Worm (Caenorhabditis elegans) whole organism, L1 larva: ENCODE measurements around the gene nas-38.

Source experiments
- C16A3.4 ChIP-seq: fragments of 150-350 bp; optimal IDR thresholded peaks from 2 replicates; lab custom pipeline; 2014; ENCODE audit warnings: missing biosample characterization, missing genetic modification characterization
- Y116A8C.19 ChIP-seq: sonication (generic microtip); optimal IDR thresholded peaks from 2 replicates; lab custom pipeline; 2016; ENCODE audit warnings: missing compliant biosample characterization, missing genetic modification characterization, borderline replicate concordance
- alr-1 ChIP-seq: fragments of 200-800 bp; sonication (Bioruptor generic); optimal IDR thresholded peaks from 2 replicates; lab custom pipeline; 2018; ENCODE audit warnings: borderline replicate concordance, mild to moderate bottlenecking, missing genetic modification characterization, missing compliant biosample characterization
- aly-2 ChIP-seq: fragments of 150-350 bp; optimal IDR thresholded peaks from 2 replicates; lab custom pipeline; 2014; ENCODE audit warnings: missing biosample characterization, missing genetic modification characterization
- blmp-1 ChIP-seq: fragments of 150-350 bp; optimal IDR thresholded peaks from 2 replicates; lab custom pipeline; 2014; ENCODE audit warnings: missing biosample characterization, missing genetic modification characterization
- ceh-88 ChIP-seq: fragments of 200-800 bp; sonication (Bioruptor generic); IDR thresholded peaks from 2 replicates; pipeline ENCODE4 v1.3.6; 2022; ENCODE audit warnings: missing genetic modification characterization, missing compliant biosample characterization
- ces-1 ChIP-seq: fragments of 150-350 bp; optimal IDR thresholded peaks from 2 replicates; lab custom pipeline; 2014; ENCODE audit warnings: missing biosample characterization, missing genetic modification reagents, missing genetic modification characterization
- dpl-1 ChIP-seq, 3 experiments: fragments of 150-350 bp in 2 of 3; sonication (generic microtip) in 1 of 3; optimal IDR thresholded peaks; 2 replicates each; lab custom pipeline; 2014 to 2017; ENCODE audit warnings: missing biosample characterization in 3 of 3, missing genetic modification characterization in 3 of 3, missing genetic modification reagents in 3 of 3
- dsc-1 ChIP-seq: sonication (generic microtip); optimal IDR thresholded peaks from 2 replicates; lab custom pipeline; 2016; ENCODE audit warnings: mild to moderate bottlenecking, missing genetic modification characterization, missing compliant biosample characterization
- efl-1 ChIP-seq, 4 experiments: fragments of 150-350 bp; optimal IDR thresholded peaks in 3 of 4; peaks in 1 of 4; 1 replicate in 1 of 4; 2 replicates in 3 of 4; lab custom pipeline; 2014; ENCODE audit warnings: missing biosample characterization in 2 of 4, missing genetic modification characterization in 2 of 4, missing genetic modification reagents in 2 of 4
- efl-3 ChIP-seq: fragments of 200-800 bp; sonication (Bioruptor generic); optimal IDR thresholded peaks from 2 replicates; lab custom pipeline; 2018; ENCODE audit warnings: mild to moderate bottlenecking, missing genetic modification characterization, missing compliant biosample characterization
- egl-27 ChIP-seq, 2 experiments: fragments of 150-350 bp in 1 of 2; sonication (generic microtip); optimal IDR thresholded peaks; 3 replicates each; lab custom pipeline; 2017 to 2018; ENCODE audit warnings: missing biosample characterization in 2 of 2, missing genetic modification characterization in 2 of 2, missing genetic modification reagents in 2 of 2
- elt-2 ChIP-seq: sonication (generic microtip); optimal IDR thresholded peaks from 2 replicates; lab custom pipeline; 2016; ENCODE audit warnings: missing genetic modification characterization, mild to moderate bottlenecking, inconsistent platforms, missing compliant biosample characterization, missing genetic modification reagents
- elt-3 ChIP-seq, 6 experiments: fragments of 150-350 bp in 1 of 6; sonication (generic microtip); optimal IDR thresholded peaks; 2 replicates each; lab custom pipeline; 2017 to 2018; ENCODE audit warnings: missing biosample characterization in 6 of 6, missing genetic modification characterization in 6 of 6, inconsistent platforms in 1 of 6
- fkh-10 ChIP-seq: sonication (generic microtip); optimal IDR thresholded peaks from 2 replicates; lab custom pipeline; 2017; ENCODE audit warnings: missing biosample characterization, missing genetic modification reagents, missing genetic modification characterization
- fkh-4 ChIP-seq: sonication (generic microtip); optimal IDR thresholded peaks from 2 replicates; lab custom pipeline; 2016; ENCODE audit warnings: missing compliant biosample characterization, missing genetic modification characterization, borderline replicate concordance
- fkh-8 ChIP-seq: sonication (generic microtip); optimal IDR thresholded peaks from 2 replicates; lab custom pipeline; 2016; ENCODE audit warnings: mild to moderate bottlenecking, missing genetic modification characterization, missing compliant biosample characterization
- fos-1 ChIP-seq: fragments of 150-350 bp; optimal IDR thresholded peaks from 2 replicates; lab custom pipeline; 2014; ENCODE audit warnings: missing biosample characterization, missing genetic modification characterization
- grh-1 ChIP-seq: fragments of 200-800 bp; sonication (Bioruptor generic); IDR thresholded peaks from 2 replicates; pipeline ENCODE4 v1.3.6; 2022; ENCODE audit warnings: missing genetic modification reagents, missing genetic modification characterization, missing compliant biosample characterization
- hlh-4 ChIP-seq: sonication (generic microtip); optimal IDR thresholded peaks from 2 replicates; lab custom pipeline; 2016; ENCODE audit warnings: mild to moderate bottlenecking, missing genetic modification characterization, missing compliant biosample characterization
- hpl-2 ChIP-seq: fragments of 150-350 bp; optimal IDR thresholded peaks from 2 replicates; lab custom pipeline; 2014; ENCODE audit warnings: missing biosample characterization, missing genetic modification reagents, missing genetic modification characterization
- irx-1 ChIP-seq: sonication (generic microtip); optimal IDR thresholded peaks from 2 replicates; lab custom pipeline; 2016; ENCODE audit warnings: missing genetic modification characterization, missing compliant biosample characterization
- lin-13 ChIP-seq: fragments of 150-350 bp; optimal IDR thresholded peaks from 2 replicates; lab custom pipeline; 2014; ENCODE audit warnings: missing biosample characterization, missing genetic modification reagents, missing genetic modification characterization
- lin-35 ChIP-seq, 2 experiments: fragments of 150-350 bp; optimal IDR thresholded peaks; 2 replicates each; lab custom pipeline; 2014; ENCODE audit warnings: missing biosample characterization in 2 of 2, missing genetic modification characterization in 2 of 2, missing genetic modification reagents in 2 of 2
- lir-3 ChIP-seq: sonication (generic microtip); optimal IDR thresholded peaks from 2 replicates; lab custom pipeline; 2016; ENCODE audit warnings: mild to moderate bottlenecking, missing genetic modification characterization, moderate library complexity, missing compliant biosample characterization; ENCODE audit not compliant: poor library complexity
- mab-9 ChIP-seq: fragments of 200-800 bp; sonication (Bioruptor generic); IDR thresholded peaks from 2 replicates; pipeline ENCODE4 v1.3.6; 2022; ENCODE audit warnings: missing genetic modification reagents, missing genetic modification characterization, missing compliant biosample characterization
- mdl-1 ChIP-seq, 2 experiments: fragments of 150-350 bp; optimal IDR thresholded peaks; 2 replicates each; lab custom pipeline; 2014 to 2017; ENCODE audit warnings: missing biosample characterization in 2 of 2, missing genetic modification characterization in 2 of 2, inconsistent platforms in 1 of 2
- mep-1 ChIP-seq: fragments of 150-350 bp; optimal IDR thresholded peaks from 2 replicates; lab custom pipeline; 2014; ENCODE audit warnings: missing biosample characterization, missing genetic modification characterization
- nhr-11 ChIP-seq: fragments of 150-350 bp; optimal IDR thresholded peaks from 2 replicates; lab custom pipeline; 2014; ENCODE audit warnings: missing biosample characterization, missing genetic modification characterization
- nhr-19 ChIP-seq: fragments of 200-800 bp; sonication (Bioruptor generic); conservative IDR thresholded peaks from 2 replicates; pipeline ENCODE4 v1.3.6; 2022; ENCODE audit warnings: missing genetic modification characterization, missing compliant biosample characterization
- nhr-20 ChIP-seq: sonication (generic microtip); optimal IDR thresholded peaks from 2 replicates; lab custom pipeline; 2016; ENCODE audit warnings: mild to moderate bottlenecking, missing genetic modification characterization, missing compliant biosample characterization
- nhr-47 ChIP-seq: sonication (generic microtip); optimal IDR thresholded peaks from 2 replicates; lab custom pipeline; 2016; ENCODE audit warnings: mild to moderate bottlenecking, missing genetic modification characterization, moderate library complexity, missing compliant biosample characterization
- nhr-77 ChIP-seq: fragments of 150-350 bp; optimal IDR thresholded peaks from 2 replicates; lab custom pipeline; 2014; ENCODE audit warnings: missing biosample characterization, missing genetic modification characterization
- nhr-84 ChIP-seq: sonication (generic microtip); optimal IDR thresholded peaks from 2 replicates; lab custom pipeline; 2017; ENCODE audit warnings: missing biosample characterization, missing genetic modification characterization
- nhr-85 ChIP-seq: sonication (generic microtip); peaks from one replicate; lab custom pipeline; 2016; ENCODE audit warnings: missing genetic modification characterization, inconsistent platforms, missing compliant biosample characterization
- nhr-90 ChIP-seq: sonication (generic microtip); optimal IDR thresholded peaks from 2 replicates; lab custom pipeline; 2016; ENCODE audit warnings: mild to moderate bottlenecking, missing genetic modification characterization, missing compliant biosample characterization; ENCODE audit not compliant: poor library complexity
- pag-3 ChIP-seq: sonication (generic microtip); optimal IDR thresholded peaks from 2 replicates; lab custom pipeline; 2017; ENCODE audit warnings: missing genetic modification characterization, mild to moderate bottlenecking, missing compliant biosample characterization, antibody characterized with exemption, borderline replicate concordance; ENCODE audit not compliant: insufficient read depth
- pax-3 ChIP-seq: fragments of 200-800 bp; sonication (Bioruptor generic); optimal IDR thresholded peaks from 2 replicates; lab custom pipeline; 2018; ENCODE audit warnings: mild to moderate bottlenecking, missing genetic modification characterization, moderate library complexity, missing compliant biosample characterization
- rnt-1 ChIP-seq: sonication (generic microtip); optimal IDR thresholded peaks from 2 replicates; lab custom pipeline; 2016; ENCODE audit warnings: mild to moderate bottlenecking, missing genetic modification characterization, moderate library complexity, missing compliant biosample characterization
- skn-1 ChIP-seq: fragments of 150-350 bp; optimal IDR thresholded peaks from 2 replicates; lab custom pipeline; 2014; ENCODE audit warnings: missing biosample characterization, missing genetic modification characterization
- snu-23 ChIP-seq: sonication (generic microtip); optimal IDR thresholded peaks from 2 replicates; lab custom pipeline; 2016; ENCODE audit warnings: missing genetic modification characterization, missing compliant biosample characterization
- sox-4 ChIP-seq: sonication (generic microtip); optimal IDR thresholded peaks from 2 replicates; lab custom pipeline; 2016; ENCODE audit warnings: missing genetic modification characterization, missing compliant biosample characterization
- sptf-1 ChIP-seq: fragments of 150-350 bp; optimal IDR thresholded peaks from 2 replicates; lab custom pipeline; 2014; ENCODE audit warnings: missing biosample characterization, missing genetic modification characterization
- swsn-7 ChIP-seq: sonication (generic microtip); optimal IDR thresholded peaks from 2 replicates; lab custom pipeline; 2016; ENCODE audit warnings: missing genetic modification characterization, missing compliant biosample characterization
- tbx-2 ChIP-seq: sonication (generic microtip); optimal IDR thresholded peaks from 2 replicates; lab custom pipeline; 2016; ENCODE audit warnings: missing genetic modification characterization, missing compliant biosample characterization
- tlp-1 ChIP-seq: fragments of 150-350 bp; optimal IDR thresholded peaks from 2 replicates; lab custom pipeline; 2014; ENCODE audit warnings: missing biosample characterization, missing genetic modification characterization
- unc-130 ChIP-seq: fragments of 150-350 bp; optimal IDR thresholded peaks from 2 replicates; lab custom pipeline; 2017; ENCODE audit warnings: missing biosample characterization, missing genetic modification characterization, inconsistent platforms
- unc-30 ChIP-seq: sonication (generic microtip); optimal IDR thresholded peaks from 2 replicates; lab custom pipeline; 2017; ENCODE audit warnings: missing biosample characterization, missing genetic modification characterization
- xbp-1 ChIP-seq: sonication (generic microtip); optimal IDR thresholded peaks from 2 replicates; lab custom pipeline; 2016; ENCODE audit warnings: missing genetic modification characterization, missing compliant biosample characterization
- ztf-11 ChIP-seq, 2 experiments: sonication (generic microtip); optimal IDR thresholded peaks; 2 replicates each; lab custom pipeline; 2016 to 2017; ENCODE audit warnings: missing genetic modification characterization in 2 of 2, missing biosample characterization in 1 of 2, missing compliant biosample characterization in 1 of 2
- ztf-4 ChIP-seq: fragments of 150-350 bp; optimal IDR thresholded peaks from 2 replicates; lab custom pipeline; 2014; ENCODE audit warnings: missing biosample characterization, missing genetic modification characterization

Gene nas-38

DNA sequence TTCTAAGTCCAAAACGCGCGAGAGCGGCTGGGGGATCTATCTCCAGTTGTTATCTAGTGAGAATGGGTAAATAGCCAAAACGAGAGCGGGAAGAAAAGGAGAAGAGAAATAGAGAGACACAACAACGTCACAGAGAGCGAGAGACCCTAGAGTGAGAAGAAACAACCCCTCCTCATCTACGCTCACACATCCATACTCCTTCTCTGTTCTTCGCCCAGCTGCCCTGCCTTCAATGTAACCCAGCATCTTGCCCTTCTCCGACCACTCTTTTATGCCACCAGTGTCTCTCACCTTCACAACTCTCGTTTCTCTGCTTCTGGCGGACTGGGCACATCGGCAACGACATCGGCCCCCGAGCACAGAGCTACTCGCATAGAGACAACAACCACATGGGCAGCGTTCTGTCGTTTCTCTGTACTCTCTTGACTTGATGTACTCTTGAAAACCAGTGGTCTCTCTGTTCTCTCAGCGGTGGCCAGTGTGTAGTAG lies 35.3 kb downstream of the nas-38 start:
- TF ChIP-seq snu-23 (GFP tag; lab: Kevin White, UChicago) (peak; percentile 89), nhr-47 (tag; lab: Kevin White, UChicago) (peak; percentile 86), unc-130 (tag; lab: Kevin White, UChicago) (peak; percentile 38), ztf-4 (peak; percentile 68), sox-4 (tag; lab: Kevin White, UChicago) (peak; percentile 55), nhr-90 (peak; percentile 66), irx-1 (peak; percentile 70), fos-1 (tag; lab: Kevin White, UChicago) (peak; percentile 70), nhr-11 (tag; lab: Kevin White, UChicago) (no peak), C16A3.4 (tag; lab: Kevin White, UChicago) (peak; percentile 88), alr-1 (tag; lab: Kevin White, UChicago) (no peak), aly-2 (peak; percentile 44), mdl-1 (tag; optimal IDR thresholded peaks at IDR 0.05; lab: Kevin White, UChicago) (peak; percentile 80 to 97), ces-1 (GFP tag; lab: Kevin White, UChicago) (peak; percentile 39), Y116A8C.19 (peak; percentile 23), mab-9 (0 out of 2 replicates have a peak, but pooled peaks have one; percentile 6), ceh-88 (GFP tag; lab: Robert Waterston, UW) (no peak), pag-3 (tag; lab: Kevin White, UChicago) (peak; percentile 88), rnt-1 (tag; lab: Kevin White, UChicago) (peak; percentile 69), nhr-19 (GFP tag; lab: Robert Waterston, UW) (no peak; the same call in 1 of the 2 replicates), nhr-20 (tag; lab: Kevin White, UChicago) (peak; percentile 87), xbp-1 (peak; percentile 77), hlh-4 (tag; lab: Kevin White, UChicago) (no peak), egl-27 (tag; optimal IDR thresholded peaks at IDR 0.05; lab: Kevin White, UChicago) (peak; percentile 45 to 81), lir-3 (tag; lab: Kevin White, UChicago) (peak; percentile 59), elt-3 (tag; optimal IDR thresholded peaks at IDR 0.05; lab: Kevin White, UChicago) (peak in 1 of 6 experiments; percentile 45), dsc-1 (tag; lab: Kevin White, UChicago) (peak; percentile 79), hpl-2 (GFP tag; lab: Kevin White, UChicago) (no peak), lin-13 (GFP tag; lab: Kevin White, UChicago) (peak; percentile 71), mep-1 (tag; lab: Kevin White, UChicago) (peak; percentile 65), dpl-1 (GFP tag; optimal IDR thresholded peaks at IDR 0.05; lab: Kevin White, UChicago) (peak; percentile 24 to 36 (median 28)), fkh-8 (tag; lab: Kevin White, UChicago) (peak; percentile 93), ztf-11 (tag; optimal IDR thresholded peaks at IDR 0.05; lab: Kevin White, UChicago) (peak in 1 of 2 experiments; percentile 78), fkh-10 (peak; percentile 86), sptf-1 (tag; lab: Kevin White, UChicago) (no peak), nhr-84 (tag; lab: Kevin White, UChicago) (no peak), nhr-85 (peak; percentile 69), pax-3 (peak; percentile 49), skn-1 (tag; lab: Kevin White, UChicago) (peak; percentile 85), tlp-1 (tag; lab: Kevin White, UChicago) (no peak), nhr-77 (tag; lab: Kevin White, UChicago) (peak; percentile 80), fkh-4 (tag; lab: Kevin White, UChicago) (no peak), grh-1 (GFP tag; lab: Robert Waterston, UW) (0 out of 2 replicates have a peak, but pooled peaks have one; percentile 21), unc-30 (tag; lab: Kevin White, UChicago) (no peak), efl-1 (optimal IDR thresholded peaks at IDR 0.05; lab: Kevin White, UChicago) (peak; percentile 43 to 63), efl-1 (GFP tag; optimal IDR thresholded peaks at IDR 0.05 in 1 of 2; lab: Kevin White, UChicago) (peak in 1 of 2 experiments; percentile 95), lin-35 (GFP tag; optimal IDR thresholded peaks at IDR 0.05; lab: Kevin White, UChicago) (peak; percentile 58 to 70), blmp-1 (peak; percentile 52), swsn-7 (tag; lab: Kevin White, UChicago) (peak; percentile 90), tbx-2 (tag; lab: Kevin White, UChicago) (peak; percentile 90), efl-3 (GFP tag; lab: Kevin White, UChicago) (no peak), elt-2 (tag; lab: Kevin White, UChicago) (peak; percentile 37)
